Worm (Caenorhabditis elegans) whole organism, L4/young adult: ENCODE data around the gene C04A11.1.

ENCODE experiments used
- W03F9.2 ChIP-seq: fragments of 150-350 bp; optimal IDR thresholded peaks from 2 replicates; lab custom pipeline; 2014; ENCODE audit warnings: missing biosample characterization, missing genetic modification characterization
- dao-5 ChIP-seq: sonication (generic microtip); optimal IDR thresholded peaks from 2 replicates; lab custom pipeline; 2016; ENCODE audit warnings: missing genotype, missing genetic modification characterization, moderate library complexity, missing compliant biosample characterization
- him-1 ChIP-seq: sonication (generic microtip); optimal IDR thresholded peaks from 2 replicates; lab custom pipeline; 2016; ENCODE audit warnings: missing genotype, missing genetic modification reagents, missing genetic modification characterization, missing compliant biosample characterization

DNA sequence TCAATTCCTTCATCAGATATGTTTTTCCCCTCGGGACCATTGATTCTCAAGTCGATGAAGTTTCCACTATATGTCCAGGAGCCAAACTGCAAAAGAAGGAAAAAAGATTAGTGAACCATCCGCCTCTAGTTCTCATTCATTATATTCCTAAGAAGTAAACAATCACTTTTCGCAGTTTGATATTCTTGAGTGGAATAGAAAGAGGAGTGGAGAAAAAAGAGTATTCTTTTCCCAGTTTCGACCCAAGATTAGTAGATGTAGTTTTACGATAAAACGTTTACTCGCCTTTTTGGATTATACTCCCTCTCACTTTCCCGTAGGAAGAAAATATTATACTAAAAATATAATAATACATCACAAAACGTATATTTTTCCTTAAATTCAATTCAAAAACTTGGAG is 15.4 kb upstream of the C04A11.1 start:
- no peak for TF ChIP-seq W03F9.2 (tag; lab: Kevin White, UChicago)
- TF ChIP-seq him-1 (tag; lab: Kevin White, UChicago), result no peak
- TF ChIP-seq dao-5 (tag; lab: Kevin White, UChicago), result no peak
